Fruit fly (Drosophila melanogaster): ENCODE measurements around the gene lcs.

DNA sequence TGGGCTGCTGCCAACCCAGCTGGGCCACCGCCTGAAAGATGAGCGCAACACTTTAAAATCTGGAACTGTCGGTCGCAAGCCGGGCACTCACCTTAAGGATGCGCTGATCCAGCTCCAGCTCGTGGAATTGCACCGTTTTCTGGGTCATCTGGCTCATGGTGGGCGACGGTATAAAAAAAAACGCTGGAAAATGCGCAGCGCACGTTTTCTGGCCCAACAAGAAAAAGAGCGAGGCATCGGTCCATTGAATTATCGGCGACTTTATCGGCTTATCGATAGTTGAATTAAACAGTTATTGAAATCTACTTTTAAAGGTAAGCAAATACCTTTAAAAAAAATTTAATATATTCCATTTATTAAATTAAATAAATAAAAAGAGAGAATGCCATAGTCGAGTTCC is 9.4 kb downstream of the lcs start, which contains the start of gene Ddx56:
- no peak for TF ChIP-seq CG33557 (GFP tag; optimal IDR thresholded peaks at IDR 0.05)
- no peak for TF ChIP-seq Rx (GFP tag; IDR thresholded peaks at IDR 0.05)
- TF ChIP-seq tio (GFP tag; optimal IDR thresholded peaks at IDR 0.05) = no peak
- TF ChIP-seq ham (GFP tag; IDR thresholded peaks at IDR 0.05) = no peak
- no peak for TF ChIP-seq PHDP (tag; optimal IDR thresholded peaks at IDR 0.05)
- TF ChIP-seq CG3838 (GFP tag; optimal IDR thresholded peaks at IDR 0.05) = no peak
- no peak for TF ChIP-seq CG10462 (GFP tag; optimal IDR thresholded peaks at IDR 0.05)
- no peak for TF ChIP-seq CG7357 (GFP tag; IDR thresholded peaks at IDR 0.05)
- TF ChIP-seq CG34376 (GFP tag; optimal IDR thresholded peaks at IDR 0.05) = no peak
